4 worm cellular contexts compared by ENCODE assay signal in the genomic region with DNA sequence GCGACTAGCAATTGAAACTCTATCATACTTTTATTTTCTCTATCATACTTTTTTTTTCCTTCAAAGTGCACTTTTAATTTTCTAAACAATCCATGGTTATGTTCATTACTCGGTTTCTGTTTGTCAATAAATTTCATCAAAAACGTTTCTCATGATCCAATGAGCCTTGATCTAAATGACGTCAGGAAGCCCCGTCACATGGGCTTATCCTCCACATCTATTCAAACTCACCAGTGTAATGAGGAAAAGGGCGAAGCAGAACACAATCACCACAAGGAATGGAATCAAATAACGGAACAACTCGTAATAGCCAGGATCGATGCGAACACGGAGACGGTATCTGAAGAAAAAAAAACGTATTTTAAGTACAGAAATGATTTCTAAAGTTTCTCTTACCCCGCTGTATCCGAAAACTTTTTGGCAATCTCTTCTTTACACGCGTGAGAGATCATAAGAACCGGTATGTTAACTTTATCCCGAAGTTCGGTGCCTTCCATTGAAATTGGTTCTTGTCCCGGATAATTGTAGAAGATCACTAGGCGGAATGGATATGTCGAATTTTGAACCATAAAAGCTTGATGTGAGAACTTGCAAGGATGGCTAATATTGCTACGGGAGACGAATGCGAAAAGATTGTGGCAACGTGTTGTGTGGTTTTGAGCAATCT.
A peak's percentile ranks its signal among the peaks of the same experiment; 100 is the strongest.
TF ChIP-seq lines count a peak whose summit lies in the region.

No protein-coding gene starts in this region.

TF ChIP-seq in whole organism, L1 larva, 84 proteins besides CTCF, POLR2A, EP300 and RAD21 (continues in another document):
- TF ChIP-seq ztf-4 (tag; optimal IDR thresholded peaks at IDR 0.05; lab: Kevin White, UChicago): no peak
- TF ChIP-seq zip-4 (GFP tag; optimal IDR thresholded peaks at IDR 0.05; lab: Kevin White, UChicago): no peak
- TF ChIP-seq snu-23 (GFP tag; optimal IDR thresholded peaks at IDR 0.05; lab: Kevin White, UChicago): peak; percentile 28
- peak; percentile 42 for TF ChIP-seq rnt-1 (tag; optimal IDR thresholded peaks at IDR 0.05; lab: Kevin White, UChicago)
- TF ChIP-seq unc-86 (tag; optimal IDR thresholded peaks at IDR 0.05; lab: Kevin White, UChicago): no peak
- no peak for TF ChIP-seq lin-13 (GFP tag; optimal IDR thresholded peaks at IDR 0.05; lab: Kevin White, UChicago)
- TF ChIP-seq lsy-2 (tag; optimal IDR thresholded peaks at IDR 0.05; lab: Kevin White, UChicago): peak in 1 of 2 experiments; percentile 12
- TF ChIP-seq jun-1 (tag; optimal IDR thresholded peaks at IDR 0.05; lab: Kevin White, UChicago): no peak
- no peak for TF ChIP-seq Y116A8C.19 (tag; optimal IDR thresholded peaks at IDR 0.05; lab: Kevin White, UChicago; ENCODE audit: borderline replicate concordance)
- no peak for TF ChIP-seq dsc-1 (tag; optimal IDR thresholded peaks at IDR 0.05; lab: Kevin White, UChicago)
- TF ChIP-seq nhr-47 (tag; optimal IDR thresholded peaks at IDR 0.05; lab: Kevin White, UChicago): no peak
- TF ChIP-seq nhr-11 (tag; optimal IDR thresholded peaks at IDR 0.05; lab: Kevin White, UChicago): no peak
- TF ChIP-seq fos-1 (tag; optimal IDR thresholded peaks at IDR 0.05; lab: Kevin White, UChicago): no peak
- TF ChIP-seq swsn-7 (tag; optimal IDR thresholded peaks at IDR 0.05; lab: Kevin White, UChicago): no peak
- TF ChIP-seq hlh-4 (tag; optimal IDR thresholded peaks at IDR 0.05; lab: Kevin White, UChicago): no peak
- no peak for TF ChIP-seq egl-13 (tag; optimal IDR thresholded peaks at IDR 0.05; lab: Kevin White, UChicago)
- TF ChIP-seq isw-1 (GFP tag; IDR thresholded peaks at IDR 0.05; lab: Robert Waterston, UW): no peak
- TF ChIP-seq nhr-90 (tag; optimal IDR thresholded peaks at IDR 0.05; lab: Kevin White, UChicago; ENCODE audit: poor library complexity): no peak
- TF ChIP-seq alr-1 (tag; optimal IDR thresholded peaks at IDR 0.05; lab: Kevin White, UChicago; ENCODE audit: borderline replicate concordance): no peak
- no peak for TF ChIP-seq nhr-84 (tag; optimal IDR thresholded peaks at IDR 0.05; lab: Kevin White, UChicago)
- TF ChIP-seq aly-2 (tag; optimal IDR thresholded peaks at IDR 0.05; lab: Kevin White, UChicago): no peak

TF ChIP-seq in whole organism, L2 larva, 48 proteins besides CTCF, POLR2A, EP300 and RAD21:
- TF ChIP-seq nhr-129 (tag; optimal IDR thresholded peaks at IDR 0.05; lab: Kevin White, UChicago) (peak; percentile 51), gmeb-1 (tag; optimal IDR thresholded peaks at IDR 0.05; lab: Kevin White, UChicago) (no peak), lsy-2 (tag; optimal IDR thresholded peaks at IDR 0.05; lab: Kevin White, UChicago) (peak in 1 of 2 experiments; percentile 34), nhr-25 (tag; optimal IDR thresholded peaks at IDR 0.05; lab: Kevin White, UChicago) (no peak), C34F6.9 (tag; optimal IDR thresholded peaks at IDR 0.05; lab: Kevin White, UChicago) (peak; percentile 25), sma-9 (GFP tag; optimal IDR thresholded peaks at IDR 0.05; lab: Kevin White, UChicago) (peak; percentile 53), sma-9 (tag; optimal IDR thresholded peaks at IDR 0.05; lab: Kevin White, UChicago) (no peak)

TF ChIP-seq in whole organism, L3 larva, 47 proteins besides CTCF, POLR2A, EP300 and RAD21:
- peak; percentile 62 for TF ChIP-seq ama-1 (optimal IDR thresholded peaks at IDR 0.05; lab: Kevin White, UChicago)
- no peak for TF ChIP-seq fkh-10 (GFP tag; optimal IDR thresholded peaks at IDR 0.05; lab: Kevin White, UChicago)

TF ChIP-seq in whole organism, L4 larva, 104 proteins besides CTCF, POLR2A, EP300 and RAD21:
- TF ChIP-seq ZK546.5 (tag; optimal IDR thresholded peaks at IDR 0.05; lab: Kevin White, UChicago): no peak
- peak; percentile 15 for TF ChIP-seq hlh-11 (tag; optimal IDR thresholded peaks at IDR 0.05; lab: Kevin White, UChicago)
- 0 out of 2 replicates have a peak, but pooled peaks have one; percentile 29 for TF ChIP-seq T26A8.4 (GFP tag; IDR thresholded peaks at IDR 0.05; lab: Robert Waterston, UW)
- no peak for TF ChIP-seq saeg-2 (GFP tag; IDR thresholded peaks at IDR 0.05; lab: Robert Waterston, UW)
- TF ChIP-seq duxl-1 (tag; optimal IDR thresholded peaks at IDR 0.05; lab: Kevin White, UChicago; ENCODE audit: poor library complexity): no peak
- peak in 1 of 2 experiments; percentile 72 for TF ChIP-seq daf-16 (GFP tag; optimal IDR thresholded peaks at IDR 0.05; lab: Kevin White, UChicago)
- TF ChIP-seq daf-16 (tag; optimal IDR thresholded peaks at IDR 0.05; lab: Kevin White, UChicago): no peak
- no peak for TF ChIP-seq dmd-9 (GFP tag; IDR thresholded peaks at IDR 0.05; lab: Robert Waterston, UW)
- no peak for TF ChIP-seq F37D6.2 (tag; optimal IDR thresholded peaks at IDR 0.05; lab: Kevin White, UChicago)
- TF ChIP-seq hlh-30 (tag; optimal IDR thresholded peaks at IDR 0.05; lab: Kevin White, UChicago; ENCODE audit: insufficient read depth): peak; percentile 21
